Fruit fly (Drosophila melanogaster): ENCODE measurements around the gene CG11601.

CG11601 gene

DNA sequence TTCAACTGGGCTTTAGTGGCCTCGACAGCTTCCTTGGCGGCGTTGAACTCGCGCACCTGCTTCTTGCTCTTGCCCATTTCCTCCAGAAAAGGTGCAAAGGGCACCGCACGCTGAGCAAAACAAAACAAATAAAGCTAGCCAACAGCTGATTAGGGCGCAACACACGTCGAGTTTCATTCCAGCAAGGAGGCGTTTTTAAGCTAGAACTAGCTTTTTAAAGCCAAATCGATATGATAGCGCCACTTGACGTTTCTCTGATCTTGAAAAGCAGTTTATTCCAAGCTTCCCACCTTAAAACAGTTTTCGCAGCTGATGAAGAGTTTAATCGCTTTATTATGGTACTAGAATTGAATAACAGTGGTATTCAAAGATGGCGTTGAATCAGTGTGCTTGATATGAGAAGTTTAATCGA is at the start of gene CG11601 (continued):
- TF ChIP-seq CG7928 (GFP tag; optimal IDR thresholded peaks at IDR 0.05), result no peak
- TF ChIP-seq CG17328 (GFP tag; IDR thresholded peaks at IDR 0.05), result peak; percentile 53; the same call in 1 of the 2 replicates
- TF ChIP-seq CG17802 (tag; optimal IDR thresholded peaks at IDR 0.05), result peak; percentile 15
- TF ChIP-seq croc (GFP tag; conservative IDR thresholded peaks at IDR 0.05), result no peak
- no peak for TF ChIP-seq nau (GFP tag; optimal IDR thresholded peaks at IDR 0.05)
- no peak for TF ChIP-seq tup (GFP tag; optimal IDR thresholded peaks at IDR 0.05)
- peak; percentile 20 for TF ChIP-seq Mes4 (GFP tag; optimal IDR thresholded peaks at IDR 0.05)
- TF ChIP-seq Chrac-16 (GFP tag; optimal IDR thresholded peaks at IDR 0.05), result peak; percentile 4
- TF ChIP-seq CoRest (tag; optimal IDR thresholded peaks at IDR 0.05), result peak; percentile 39
- no peak for TF ChIP-seq CG2202 (tag; optimal IDR thresholded peaks at IDR 0.05)
- no peak for TF ChIP-seq CG10654 (GFP tag; optimal IDR thresholded peaks at IDR 0.05)
- TF ChIP-seq CG11456 (GFP tag; IDR thresholded peaks at IDR 0.05), result peak; percentile 53; the same call in 1 of the 3 replicates
- TF ChIP-seq CG3726 (GFP tag; IDR thresholded peaks at IDR 0.05), result no peak
- no peak for TF ChIP-seq CG12104 (GFP tag; optimal IDR thresholded peaks at IDR 0.05)
- no peak for TF ChIP-seq disco-r (GFP tag; optimal IDR thresholded peaks at IDR 0.05)
- TF ChIP-seq CG15479 (GFP tag; optimal IDR thresholded peaks at IDR 0.05), result no peak
- TF ChIP-seq en (GFP tag; optimal IDR thresholded peaks at IDR 0.05), result no peak
- TF ChIP-seq dm (GFP tag; optimal IDR thresholded peaks at IDR 0.05), result peak; percentile 14
- TF ChIP-seq CG1603 (tag; optimal IDR thresholded peaks at IDR 0.05), result peak; percentile 62
- TF ChIP-seq CG15514 (GFP tag; optimal IDR thresholded peaks at IDR 0.05), result peak; percentile 80
- TF ChIP-seq kah (GFP tag; optimal IDR thresholded peaks at IDR 0.05), result no peak
- TF ChIP-seq CG17612 (GFP tag; IDR thresholded peaks at IDR 0.05), result no peak
- TF ChIP-seq CG14965 (GFP tag; optimal IDR thresholded peaks at IDR 0.05; ENCODE audit: borderline replicate concordance), result no peak
- TF ChIP-seq insv (GFP tag; optimal IDR thresholded peaks at IDR 0.05), result no peak
- no peak for TF ChIP-seq lov (optimal IDR thresholded peaks at IDR 0.05)
- no peak for TF ChIP-seq lov (GFP tag; IDR thresholded peaks at IDR 0.05)
- TF ChIP-seq CG1233 (GFP tag; optimal IDR thresholded peaks at IDR 0.05), result no peak
- no peak for TF ChIP-seq CG1024 (GFP tag; IDR thresholded peaks at IDR 0.05)
- TF ChIP-seq CG2199 (GFP tag; IDR thresholded peaks at IDR 0.05), result no peak
- TF ChIP-seq HHEX (GFP tag; optimal IDR thresholded peaks at IDR 0.05), result peak; percentile 9
- TF ChIP-seq lbe (GFP tag; optimal IDR thresholded peaks at IDR 0.05), result no peak
- peak; percentile 1 for TF ChIP-seq CG9727 (GFP tag; optimal IDR thresholded peaks at IDR 0.05)
- TF ChIP-seq CG16815 (GFP tag; optimal IDR thresholded peaks at IDR 0.05), result no peak
- TF ChIP-seq Adf1 (GFP tag; IDR thresholded peaks at IDR 0.05), result no peak
- no peak for TF ChIP-seq Deaf1 (tag; optimal IDR thresholded peaks at IDR 0.05)
- peak; percentile 15 for TF ChIP-seq CG30020 (tag; optimal IDR thresholded peaks at IDR 0.05)
- TF ChIP-seq peb (GFP tag; IDR thresholded peaks at IDR 0.05), result no peak
- no peak for TF ChIP-seq Dek (tag; optimal IDR thresholded peaks at IDR 0.05)
- no peak for TF ChIP-seq Asciz (GFP tag; optimal IDR thresholded peaks at IDR 0.05)
- TF ChIP-seq Nf-YA (GFP tag; IDR thresholded peaks at IDR 0.05), result no peak
- TF ChIP-seq CG18619 (GFP tag; optimal IDR thresholded peaks at IDR 0.05), result no peak
- TF ChIP-seq CG4424 (GFP tag; optimal IDR thresholded peaks at IDR 0.05), result no peak
- peak; percentile 57 for TF ChIP-seq slbo (GFP tag; IDR thresholded peaks at IDR 0.05)
- no peak for TF ChIP-seq Trl (optimal IDR thresholded peaks at IDR 0.05)
- peak; percentile 5 for TF ChIP-seq Trl (GFP tag; optimal IDR thresholded peaks at IDR 0.05)
- TF ChIP-seq chinmo (GFP tag; IDR thresholded peaks at IDR 0.05; ENCODE audit: partially characterized antibody), result no peak
- no peak for TF ChIP-seq CG7372 (GFP tag; IDR thresholded peaks at IDR 0.05)
- TF ChIP-seq CG11696 (GFP tag; IDR thresholded peaks at IDR 0.05), result no peak
- no peak for TF ChIP-seq sr (GFP tag; IDR thresholded peaks at IDR 0.05)
- TF ChIP-seq abd-A (tag; optimal IDR thresholded peaks at IDR 0.05), result no peak
- no peak for TF ChIP-seq CG5953 (GFP tag; IDR thresholded peaks at IDR 0.05)
- no peak for TF ChIP-seq CG2889 (GFP tag; IDR thresholded peaks at IDR 0.05)

Measured in whole organism, embryonic.